Fruit fly (Drosophila melanogaster): Measurements from ENCODE around the gene CG3119.

DNA sequence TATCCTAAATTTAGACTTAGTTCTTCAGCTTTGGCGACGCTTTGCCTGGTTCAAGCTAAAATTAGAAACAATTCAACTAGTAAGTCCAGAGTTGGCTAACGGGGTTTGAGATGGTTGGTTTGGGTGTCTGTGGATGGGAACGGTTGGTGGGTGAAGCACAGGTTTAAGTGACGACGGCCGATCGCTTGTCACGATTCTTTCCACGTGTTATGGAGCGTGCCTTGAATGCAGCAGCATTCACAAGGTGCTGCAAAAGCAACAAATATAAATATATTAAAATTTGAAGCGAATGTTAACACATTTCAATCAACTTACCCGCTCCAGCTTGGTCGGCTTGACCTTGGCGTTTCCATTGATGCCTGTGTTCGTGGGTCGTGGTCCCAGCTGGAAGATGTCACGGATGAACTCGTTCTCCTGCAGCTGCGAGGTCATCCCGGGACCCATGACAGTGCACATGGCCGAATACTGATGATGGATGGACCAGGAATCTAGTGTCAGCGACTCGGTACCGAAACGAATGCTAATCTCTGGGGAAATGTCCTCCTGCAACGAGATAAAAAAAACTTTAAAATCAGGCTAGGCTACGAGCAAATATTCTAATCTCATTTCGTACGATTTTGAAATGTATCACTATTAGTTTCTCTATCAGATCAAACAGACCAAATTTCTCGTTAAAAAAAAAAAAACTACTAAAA, 31.5 kb upstream of the CG3119 start, which contains the start of gene CG8813:
- TF ChIP-seq Crg-1 (GFP tag; optimal IDR thresholded peaks at IDR 0.05): no peak
- no peak for TF ChIP-seq CG7045 (GFP tag; optimal IDR thresholded peaks at IDR 0.05)
- TF ChIP-seq Mnt (GFP tag; optimal IDR thresholded peaks at IDR 0.05): no peak
- TF ChIP-seq CG12768 (GFP tag; optimal IDR thresholded peaks at IDR 0.05): no peak
- no peak for TF ChIP-seq CG1620 (GFP tag; optimal IDR thresholded peaks at IDR 0.05)
- no peak for TF ChIP-seq Hr96 (GFP tag; optimal IDR thresholded peaks at IDR 0.05)
- no peak for TF ChIP-seq kay (GFP tag; ENCODE audit: borderline replicate concordance)
- no peak for TF ChIP-seq bab1 (GFP tag; optimal IDR thresholded peaks at IDR 0.05)
- no peak for TF ChIP-seq tj (GFP tag; optimal IDR thresholded peaks at IDR 0.05)
- TF ChIP-seq cic (GFP tag; optimal IDR thresholded peaks at IDR 0.05): no peak
- no peak for TF ChIP-seq pad (GFP tag; optimal IDR thresholded peaks at IDR 0.05)
- no peak for TF ChIP-seq CG14711 (tag; optimal IDR thresholded peaks at IDR 0.05)
- TF ChIP-seq toe (GFP tag; optimal IDR thresholded peaks at IDR 0.05): no peak

All from whole organism, adult.